Worm (Caenorhabditis elegans): Measurements from ENCODE around the gene rac-2.
"Not testable (repeated sequence)": the region's sequence is repeated elsewhere in the genome, so short reads cannot be mapped to it uniquely, and the experiment has no call there.

Gene rac-2

DNA sequence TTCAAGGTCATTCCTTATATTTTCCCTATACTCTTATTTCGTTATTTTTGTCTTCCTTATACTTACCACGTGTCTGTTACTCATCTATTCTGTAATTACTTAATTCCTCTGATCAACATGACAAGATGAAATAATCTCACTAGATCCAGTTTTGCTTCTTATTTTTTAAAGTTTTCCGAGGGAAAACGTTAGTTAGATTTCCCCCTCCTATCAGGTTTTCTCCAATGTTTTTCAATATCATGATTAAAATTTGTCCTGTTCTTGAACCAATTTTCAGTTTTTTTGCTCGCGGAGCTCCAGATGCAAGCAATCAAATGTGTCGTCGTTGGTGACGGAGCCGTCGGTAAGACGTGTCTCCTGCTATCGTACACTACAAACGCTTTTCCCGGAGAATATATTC is at the start of gene rac-2:
Gene rac-2 (plus strand): TSS at position 301 of the 400 bp plus-strand sequence.
- TF ChIP-seq akir-1 (GFP tag; optimal IDR thresholded peaks at IDR 0.05); B0019.2 (GFP tag; conservative IDR thresholded peaks at IDR 0.05); D2030.7 (GFP tag; IDR thresholded peaks at IDR 0.05): not testable (repeated sequence)

DNA sequence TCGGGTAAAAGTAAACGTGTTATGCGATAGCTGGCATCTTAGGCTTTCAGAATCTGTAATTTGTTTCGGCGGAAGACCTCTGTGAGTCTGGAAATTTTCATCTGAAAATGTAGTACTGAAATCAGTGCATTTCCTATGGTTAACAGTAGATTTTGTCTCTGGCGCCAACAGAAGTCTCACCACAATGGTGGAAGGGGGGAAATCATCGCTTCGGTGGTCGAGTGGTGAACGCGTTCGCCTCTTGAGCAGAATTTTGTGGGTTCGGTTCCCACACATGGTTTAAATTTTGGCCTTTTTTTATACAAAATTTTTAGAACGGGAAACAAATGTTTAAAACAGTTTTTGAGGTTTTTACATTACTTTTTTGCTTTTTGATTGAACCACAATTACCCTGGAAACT is 47.8 kb upstream of the rac-2 start:
- peak; percentile 46; the same call in 1 of the 2 replicates for TF ChIP-seq hmg-1.2 (GFP tag; IDR thresholded peaks at IDR 0.05)
- not testable (repeated sequence) for TF ChIP-seq snpc-4 (GFP tag; optimal IDR thresholded peaks at IDR 0.05); rpc-1 (optimal IDR thresholded peaks at IDR 0.05)
- TF ChIP-seq snpc-4 (tag; optimal IDR thresholded peaks at IDR 0.05) = peak in 1 of 4 experiments; percentile 86
- peak; percentile 95 for TF ChIP-seq attf-6 (GFP tag; IDR thresholded peaks at IDR 0.05)
- TF ChIP-seq rpc-1 (tag; optimal IDR thresholded peaks at IDR 0.05) = peak; percentile 51
- TF ChIP-seq tbp1 (GFP tag; optimal IDR thresholded peaks at IDR 0.05) = peak; percentile 79
- peak; percentile 55 for TF ChIP-seq B0261.1 (tag; optimal IDR thresholded peaks at IDR 0.05)

DNA sequence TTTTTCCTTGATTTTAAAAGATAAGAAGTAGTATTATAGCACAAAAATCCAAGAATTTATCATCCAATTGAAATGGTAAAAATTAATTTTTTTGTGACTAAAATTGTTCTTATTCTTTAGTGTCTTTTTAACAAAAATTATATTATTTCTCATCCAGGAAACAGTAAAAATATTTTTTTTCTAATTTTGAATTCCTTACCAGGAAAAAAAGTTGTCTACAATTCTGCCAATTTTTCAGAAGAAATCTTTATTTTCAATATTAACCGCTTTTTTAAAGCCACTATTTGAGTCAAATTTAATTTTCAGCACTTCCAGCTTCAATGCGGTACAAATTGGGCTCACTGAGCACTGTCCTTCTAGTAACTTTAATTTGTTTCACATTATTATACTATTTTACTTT is 37.1 kb upstream of the rac-2 start, which contains the start of gene F38C2.4:
Gene F38C2.4 (plus strand): TSS at position 301 of the 400 bp plus-strand sequence.
- TF ChIP-seq ceh-58 (GFP tag; IDR thresholded peaks at IDR 0.05) (no peak), snpc-4 (GFP tag; optimal IDR thresholded peaks at IDR 0.05) (no peak), snpc-4 (tag; optimal IDR thresholded peaks at IDR 0.05) (peak in 2 of 4 experiments; percentile 12 to 43), F49E8.2 (tag; optimal IDR thresholded peaks at IDR 0.05; ENCODE audit: insufficient read depth) (no peak), T07F8.4 (tag; optimal IDR thresholded peaks at IDR 0.05) (no peak)

DNA sequence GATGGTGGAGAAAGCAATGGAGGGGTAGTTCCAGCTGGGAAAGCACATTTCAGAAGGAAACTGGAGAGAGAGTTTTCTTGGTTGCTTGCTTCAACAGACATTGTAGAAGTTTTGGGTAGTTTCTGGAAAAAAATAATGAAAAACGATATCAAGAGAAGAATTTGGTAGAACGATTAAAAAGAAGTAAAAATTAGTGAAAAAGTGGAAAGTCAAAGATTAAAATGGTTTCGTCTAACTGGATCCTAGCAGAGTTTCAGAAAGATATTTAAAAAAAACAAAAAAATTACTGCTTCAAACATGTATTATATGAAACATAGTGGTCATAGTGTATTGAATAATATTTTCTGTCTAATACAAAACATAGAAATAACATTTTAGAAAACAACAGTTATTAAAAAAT is 30.7 kb upstream of the rac-2 start, which contains the start of gene F38C2.7:
Gene F38C2.7 (minus strand): TSS at position 101 of the 400 bp plus-strand sequence.
- TF ChIP-seq Y95B8A.8 (GFP tag; IDR thresholded peaks at IDR 0.05) = no peak
- TF ChIP-seq F33H1.4 (GFP tag; IDR thresholded peaks at IDR 0.05) = no peak
- TF ChIP-seq unc-62 (GFP tag; optimal IDR thresholded peaks at IDR 0.05) = no peak
- TF ChIP-seq F49E8.2 (tag; optimal IDR thresholded peaks at IDR 0.05; ENCODE audit: insufficient read depth) = no peak
- no peak for TF ChIP-seq ekl-4 (GFP tag; IDR thresholded peaks at IDR 0.05)
- no peak for TF ChIP-seq attf-6 (GFP tag; IDR thresholded peaks at IDR 0.05)
- no peak for TF ChIP-seq somi-1 (GFP tag; optimal IDR thresholded peaks at IDR 0.05)
- no peak for TF ChIP-seq die-1 (tag; optimal IDR thresholded peaks at IDR 0.05)

DNA sequence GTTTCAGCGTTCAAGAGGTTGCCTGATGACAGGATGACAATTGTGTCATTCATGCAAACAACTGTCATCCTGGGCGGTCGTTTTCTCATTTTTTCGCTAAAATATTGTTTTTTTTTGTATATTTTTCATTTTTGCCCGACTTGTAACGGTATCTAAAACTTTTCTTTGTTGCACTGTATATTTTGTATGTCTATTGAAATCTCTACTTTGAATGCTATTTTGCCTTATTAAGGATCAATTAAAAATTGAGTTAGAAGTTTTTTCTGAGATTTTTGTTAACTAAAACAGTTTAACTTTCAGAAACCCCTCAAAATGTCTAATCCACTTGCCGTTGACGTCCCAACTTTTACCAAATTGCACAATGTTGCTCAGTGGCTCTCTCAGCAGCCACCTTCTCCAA is 30.1 kb upstream of the rac-2 start, which contains the start of gene ccch-2:
Gene ccch-2 (plus strand): TSS at position 301 of the 400 bp plus-strand sequence.
- TF ChIP-seq B0019.2 (GFP tag; conservative IDR thresholded peaks at IDR 0.05) (no peak), nhr-27 (tag; optimal IDR thresholded peaks at IDR 0.05) (no peak), Y53G8AR.9 (GFP tag; conservative IDR thresholded peaks at IDR 0.05) (no peak), B0035.1 (tag; optimal IDR thresholded peaks at IDR 0.05) (no peak), ceh-79 (tag; optimal IDR thresholded peaks at IDR 0.05) (no peak), madf-8 (GFP tag; conservative IDR thresholded peaks at IDR 0.05) (no peak), hsf-1 (GFP tag; IDR thresholded peaks at IDR 0.05) (no peak), lin-26 (GFP tag; IDR thresholded peaks at IDR 0.05) (no peak), zfh-2 (GFP tag; conservative IDR thresholded peaks at IDR 0.05) (no peak), snpc-4 (GFP tag; optimal IDR thresholded peaks at IDR 0.05) (no peak), snpc-4 (tag; optimal IDR thresholded peaks at IDR 0.05) (no peak), T26A5.8 (tag; optimal IDR thresholded peaks at IDR 0.05) (no peak), ceh-40 (GFP tag; IDR thresholded peaks at IDR 0.05) (no peak)

DNA sequence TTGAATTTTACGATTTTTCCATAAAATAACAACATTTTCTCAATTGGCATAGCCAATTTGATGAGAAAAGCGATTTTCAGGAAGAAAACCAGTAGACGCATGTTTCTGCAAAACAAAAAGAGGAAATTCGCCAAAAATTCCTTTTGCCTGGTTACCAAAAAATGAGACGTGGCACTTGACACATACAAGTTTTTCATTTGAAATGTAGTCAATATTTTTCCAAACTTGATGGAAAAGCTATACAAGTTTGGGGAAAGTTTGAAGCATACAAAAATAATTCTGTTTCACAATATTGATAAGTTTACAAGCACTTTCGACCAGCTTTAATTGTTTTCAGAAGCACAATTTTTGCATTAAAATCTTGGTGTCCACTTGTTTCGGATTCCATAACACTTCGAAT is 27.4 kb upstream of the rac-2 start, which contains the start of gene clec-191:
Gene clec-191 (minus strand): TSS at position 101 of the 400 bp plus-strand sequence.
- TF ChIP-seq lag-1 (GFP tag; IDR thresholded peaks at IDR 0.05) (no peak), ccch-3 (GFP tag; optimal IDR thresholded peaks at IDR 0.05) (no peak), zfh-2 (GFP tag; conservative IDR thresholded peaks at IDR 0.05) (no peak), cebp-1 (GFP tag; IDR thresholded peaks at IDR 0.05) (no peak), cebp-1 (tag; optimal IDR thresholded peaks at IDR 0.05) (no peak), F39B2.1 (GFP tag; IDR thresholded peaks at IDR 0.05) (no peak), T26A5.8 (tag; optimal IDR thresholded peaks at IDR 0.05) (no peak), lir-1 (GFP tag; conservative IDR thresholded peaks at IDR 0.05) (no peak), lsy-27 (tag; optimal IDR thresholded peaks at IDR 0.05; ENCODE audit: borderline replicate concordance, insufficient read depth) (no peak)
